Worm (Caenorhabditis elegans): ENCODE measurements around the gene col-85.

DNA sequence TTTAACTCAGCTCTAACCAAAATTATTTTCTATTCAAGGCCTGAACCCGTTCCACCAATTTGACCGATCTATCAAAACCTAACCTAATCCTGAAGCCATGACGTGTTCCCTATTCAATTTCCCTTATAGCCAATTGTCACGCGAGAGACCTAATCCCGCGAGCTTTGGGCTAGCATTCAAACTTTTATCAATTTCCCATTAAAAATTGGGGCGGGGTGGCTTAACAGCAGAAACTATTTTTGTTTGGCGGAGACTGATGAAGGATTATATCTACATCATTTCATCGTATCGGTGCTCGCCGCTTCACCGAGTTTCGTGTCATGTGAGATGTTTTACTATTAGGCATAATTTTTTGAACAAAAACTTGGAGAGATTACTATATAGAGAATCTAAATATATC lies 6.1 kb downstream of the col-85 start:
- no peak for TF ChIP-seq fkh-10 (GFP tag; optimal IDR thresholded peaks at IDR 0.05)
- no peak for TF ChIP-seq ces-1 (GFP tag; optimal IDR thresholded peaks at IDR 0.05)
- no peak for TF ChIP-seq nhr-28 (tag; optimal IDR thresholded peaks at IDR 0.05)
- no peak for TF ChIP-seq F10B5.3 (tag; optimal IDR thresholded peaks at IDR 0.05)
- no peak for TF ChIP-seq madf-9 (GFP tag; conservative IDR thresholded peaks at IDR 0.05)
- no peak for TF ChIP-seq F37D6.2 (tag; optimal IDR thresholded peaks at IDR 0.05)
- TF ChIP-seq zfp-2 (tag; optimal IDR thresholded peaks at IDR 0.05), result no peak
- TF ChIP-seq snpc-4 (tag; optimal IDR thresholded peaks at IDR 0.05), result no peak
- no peak for TF ChIP-seq ceh-82 (tag; optimal IDR thresholded peaks at IDR 0.05)
- no peak for TF ChIP-seq mdl-1 (tag; optimal IDR thresholded peaks at IDR 0.05)
- TF ChIP-seq fos-1 (tag; optimal IDR thresholded peaks at IDR 0.05), result no peak
- TF ChIP-seq nhr-11 (tag; optimal IDR thresholded peaks at IDR 0.05), result no peak
- no peak for TF ChIP-seq skn-1 (tag; optimal IDR thresholded peaks at IDR 0.05)
- no peak for TF ChIP-seq ceh-44 (GFP tag; IDR thresholded peaks at IDR 0.05)

All from whole organism, L4 larva.